Fruit fly (Drosophila melanogaster) whole organism, embryonic: ENCODE measurements around the gene awd.

ENCODE experiments used
- Aef1 ChIP-seq: fragments of 200-800 bp; sonication (Bioruptor generic); IDR thresholded peaks from 3 replicates; pipeline ENCODE4 v1.3.6; 2022; ENCODE audit warnings: missing biosample characterization, missing genetic modification characterization
- BEAF-32 ChIP-seq: fragments of 200-800 bp; sonication (Bioruptor generic); optimal IDR thresholded peaks from 3 replicates; lab custom pipeline; 2017; ENCODE audit warnings: missing biosample characterization, missing genetic modification characterization, mild to moderate bottlenecking, moderate library complexity, missing genetic modification reagents
- CG11093 ChIP-seq: fragments of 200-800 bp; sonication (Bioruptor generic); IDR thresholded peaks from 3 replicates; pipeline ENCODE4 v1.3.6; 2022; ENCODE audit warnings: missing biosample characterization, missing genetic modification characterization
- CG11696 ChIP-seq: fragments of 200-800 bp; sonication (Bioruptor generic); IDR thresholded peaks from 2 replicates; pipeline ENCODE4 v1.3.6; 2022; ENCODE audit warnings: missing biosample characterization, missing genetic modification characterization
- CG12104 ChIP-seq: fragments of 200-800 bp; sonication (Bioruptor generic); optimal IDR thresholded peaks from 3 replicates; lab custom pipeline; 2016; ENCODE audit warnings: missing biosample characterization, missing genetic modification characterization
- CG12299 ChIP-seq: fragments of 200-800 bp; sonication (Bioruptor generic); optimal IDR thresholded peaks from 2 replicates; lab custom pipeline; 2018; ENCODE audit warnings: missing biosample characterization, mild to moderate bottlenecking, missing genetic modification characterization
- CG12769 ChIP-seq: fragments of 200-800 bp; sonication (Bioruptor generic); optimal IDR thresholded peaks from 2 replicates; lab custom pipeline; 2019; ENCODE audit warnings: missing biosample characterization, mild to moderate bottlenecking, missing genetic modification characterization, moderate library complexity
- CG14667 ChIP-seq: fragments of 200-800 bp; sonication (Bioruptor generic); IDR thresholded peaks from 2 replicates; pipeline ENCODE4 v1.3.6; 2022; ENCODE audit warnings: missing biosample characterization, missing genetic modification characterization
- CG15011 ChIP-seq: fragments of 200-800 bp; sonication (Bioruptor generic); optimal IDR thresholded peaks from 3 replicates; lab custom pipeline; 2018; ENCODE audit warnings: missing biosample characterization, mild to moderate bottlenecking, missing genetic modification characterization
- CG15073 ChIP-seq: fragments of 200-800 bp; sonication (Bioruptor generic); optimal IDR thresholded peaks from 2 replicates; lab custom pipeline; 2016; ENCODE audit warnings: missing biosample characterization, missing genetic modification characterization
- CG15479 ChIP-seq: fragments of 200-800 bp; sonication (Bioruptor generic); optimal IDR thresholded peaks from 3 replicates; lab custom pipeline; 2019; ENCODE audit warnings: missing biosample characterization, mild to moderate bottlenecking, missing genetic modification characterization, moderate library complexity
- CG15696 ChIP-seq: fragments of 200-800 bp; sonication (Bioruptor generic); optimal IDR thresholded peaks from 2 replicates; lab custom pipeline; 2019; ENCODE audit warnings: missing biosample characterization, mild to moderate bottlenecking, missing genetic modification characterization, moderate library complexity
- CG17328 ChIP-seq: fragments of 200-800 bp; sonication (Bioruptor generic); IDR thresholded peaks from 2 replicates; pipeline ENCODE4 v1.3.6; 2022; ENCODE audit warnings: missing biosample characterization, missing genetic modification characterization
- CG1792 ChIP-seq: fragments of 200-800 bp; sonication (Bioruptor generic); optimal IDR thresholded peaks from 2 replicates; lab custom pipeline; 2016; ENCODE audit warnings: missing biosample characterization, missing genetic modification characterization
- CG2120 ChIP-seq: fragments of 200-800 bp; sonication (Bioruptor generic); optimal IDR thresholded peaks from 3 replicates; lab custom pipeline; 2016; ENCODE audit warnings: missing biosample characterization, missing genetic modification characterization
- CG2712 ChIP-seq: fragments of 200-800 bp; optimal IDR thresholded peaks from 3 replicates; lab custom pipeline; 2019; ENCODE audit warnings: missing biosample characterization, mild to moderate bottlenecking, missing genetic modification characterization, moderate library complexity
- CG32532 ChIP-seq: fragments of 200-800 bp; sonication (Bioruptor generic); IDR thresholded peaks from 2 replicates; pipeline ENCODE4 v1.3.6; 2022; ENCODE audit warnings: missing biosample characterization, missing genetic modification characterization
- CG3726 ChIP-seq: fragments of 200-800 bp; sonication (Bioruptor generic); IDR thresholded peaks from 3 replicates; pipeline ENCODE4, ENCODE4 v1.3.6; 2022; ENCODE audit warnings: missing biosample characterization, missing genetic modification characterization
- CG42726 ChIP-seq: fragments of 200-800 bp; sonication (Bioruptor generic); IDR thresholded peaks from 2 replicates; pipeline ENCODE4 v1.3.6; 2022; ENCODE audit warnings: missing biosample characterization, missing genetic modification characterization; ENCODE audit not compliant: partially characterized antibody
- CG4404 ChIP-seq: fragments of 200-800 bp; sonication (Bioruptor generic); IDR thresholded peaks from 2 replicates; pipeline ENCODE4 v1.3.6; 2022; ENCODE audit warnings: missing biosample characterization, missing genetic modification characterization
- CG4424 ChIP-seq: fragments of 200-800 bp; sonication (Bioruptor generic); optimal IDR thresholded peaks from 3 replicates; lab custom pipeline; 2016; ENCODE audit warnings: missing biosample characterization, missing genetic modification characterization
- CG5245 ChIP-seq: fragments of 200-800 bp; sonication (Bioruptor generic); optimal IDR thresholded peaks from 3 replicates; lab custom pipeline; 2016; ENCODE audit warnings: missing biosample characterization, missing genetic modification characterization
- CG6765 ChIP-seq: fragments of 200-800 bp; sonication (Bioruptor generic); optimal IDR thresholded peaks from 3 replicates; lab custom pipeline; 2017; ENCODE audit warnings: missing biosample characterization, mild to moderate bottlenecking, missing genetic modification characterization
- CG6813 ChIP-seq: fragments of 200-800 bp; sonication (Bioruptor generic); optimal IDR thresholded peaks from 2 replicates; lab custom pipeline; 2017; ENCODE audit warnings: missing biosample characterization, missing genetic modification characterization, mild to moderate bottlenecking, moderate library complexity, missing genetic modification reagents
- CG7271 ChIP-seq: fragments of 200-800 bp; sonication (Bioruptor generic); optimal IDR thresholded peaks from 2 replicates; lab custom pipeline; 2018; ENCODE audit warnings: missing biosample characterization, mild to moderate bottlenecking, missing genetic modification characterization, moderate library complexity
- CG7357 ChIP-seq: fragments of 200-800 bp; sonication (Bioruptor generic); IDR thresholded peaks from 3 replicates; pipeline ENCODE4 v1.3.6; 2022; ENCODE audit warnings: missing biosample characterization, missing genetic modification characterization
- CG8924 ChIP-seq: fragments of 200-800 bp; optimal IDR thresholded peaks from 3 replicates; lab custom pipeline; 2019; ENCODE audit warnings: missing biosample characterization, mild to moderate bottlenecking, missing genetic modification characterization, moderate library complexity
- CTCF ChIP-seq: fragments of 200-800 bp; sonication (Bioruptor generic); optimal IDR thresholded peaks from 2 replicates; lab custom pipeline; 2017; ENCODE audit warnings: missing biosample characterization, mild to moderate bottlenecking, missing genetic modification characterization, moderate library complexity
- Drgx ChIP-seq: fragments of 200-800 bp; sonication (Bioruptor generic); IDR thresholded peaks from 2 replicates; pipeline ENCODE4 v1.3.6; 2022; ENCODE audit warnings: missing biosample characterization, missing genetic modification characterization
- Fer1 ChIP-seq: fragments of 200-800 bp; sonication (Bioruptor generic); optimal IDR thresholded peaks from 2 replicates; lab custom pipeline; 2017; ENCODE audit warnings: missing biosample characterization, mild to moderate bottlenecking, missing genetic modification characterization
- HLHmδ ChIP-seq: fragments of 200-800 bp; sonication (Bioruptor generic); optimal IDR thresholded peaks from 2 replicates; lab custom pipeline; 2018; ENCODE audit warnings: missing biosample characterization, mild to moderate bottlenecking, missing genetic modification characterization, moderate library complexity
- Mes4 ChIP-seq: fragments of 200-800 bp; sonication (Bioruptor generic); optimal IDR thresholded peaks from 2 replicates; lab custom pipeline; 2016; ENCODE audit warnings: missing biosample characterization, missing genetic modification characterization
- Nf-YC ChIP-seq: fragments of 200-800 bp; optimal IDR thresholded peaks from 3 replicates; lab custom pipeline; 2019; ENCODE audit warnings: missing biosample characterization, mild to moderate bottlenecking, missing genetic modification characterization, moderate library complexity
- Rfx ChIP-seq: fragments of 200-800 bp; sonication (Bioruptor generic); IDR thresholded peaks from 2 replicates; pipeline ENCODE4 v1.3.6; 2022; ENCODE audit warnings: missing biosample characterization, missing genetic modification characterization
- Sry-δ ChIP-seq: fragments of 200-800 bp; sonication (Bioruptor generic); optimal IDR thresholded peaks from 2 replicates; lab custom pipeline; 2016; ENCODE audit warnings: missing biosample characterization, missing genetic modification characterization
- Ssrp ChIP-seq: fragments of 200-800 bp; sonication (Bioruptor generic); optimal IDR thresholded peaks from 2 replicates; lab custom pipeline; 2018; ENCODE audit warnings: missing biosample characterization, mild to moderate bottlenecking, missing genetic modification characterization, moderate library complexity
- al ChIP-seq: fragments of 200-800 bp; sonication (Bioruptor generic); IDR thresholded peaks from 2 replicates; pipeline ENCODE4 v1.3.6; 2022; ENCODE audit warnings: missing biosample characterization, missing genetic modification characterization
- amos ChIP-seq: fragments of 200-800 bp; sonication (Bioruptor generic); IDR thresholded peaks from 2 replicates; pipeline ENCODE4 v1.3.6; 2022; ENCODE audit warnings: missing biosample characterization, missing genetic modification characterization; ENCODE audit not compliant: partially characterized antibody
- cato ChIP-seq: fragments of 200-800 bp; sonication (Bioruptor generic); optimal IDR thresholded peaks from 2 replicates; lab custom pipeline; 2016; ENCODE audit warnings: missing biosample characterization, missing genetic modification characterization, borderline replicate concordance
- eve ChIP-seq, 2 experiments: fragments of >200 bp; optimal IDR thresholded peaks; 2 replicates each; lab custom pipeline; 2017; ENCODE audit warnings: missing biosample characterization in 2 of 2, missing genetic modification characterization in 2 of 2
- exex ChIP-seq: fragments of 200-800 bp; sonication (Bioruptor generic); optimal IDR thresholded peaks from 4 replicates; lab custom pipeline; 2018; ENCODE audit warnings: missing biosample characterization, mild to moderate bottlenecking, missing genetic modification characterization, moderate library complexity
- fd102C ChIP-seq: fragments of 200-800 bp; sonication (Bioruptor generic); optimal IDR thresholded peaks from 2 replicates; lab custom pipeline; 2018; ENCODE audit warnings: missing biosample characterization, mild to moderate bottlenecking, missing genetic modification characterization, moderate library complexity
- gsb ChIP-seq: fragments of 200-800 bp; sonication (Bioruptor generic); IDR thresholded peaks from 2 replicates; pipeline ENCODE4 v1.3.6; 2022; ENCODE audit warnings: missing biosample characterization, missing genetic modification characterization
- inv ChIP-seq: fragments of 200-800 bp; sonication (Bioruptor generic); IDR thresholded peaks from 2 replicates; pipeline ENCODE4 v1.3.6; 2022; ENCODE audit warnings: missing biosample characterization, missing genetic modification characterization; ENCODE audit not compliant: partially characterized antibody
- kah ChIP-seq: fragments of 200-800 bp; sonication (Bioruptor generic); optimal IDR thresholded peaks from 2 replicates; lab custom pipeline; 2018; ENCODE audit warnings: missing biosample characterization, mild to moderate bottlenecking, missing genetic modification characterization
- kay ChIP-seq: fragments of 200-800 bp; sonication (Bioruptor generic); optimal IDR thresholded peaks from 2 replicates; lab custom pipeline; 2016; ENCODE audit warnings: missing biosample characterization, missing genetic modification characterization
- kni ChIP-seq: fragments of 200-800 bp; sonication (Bioruptor generic); optimal IDR thresholded peaks from 3 replicates; lab custom pipeline; 2017; ENCODE audit warnings: mild to moderate bottlenecking, missing biosample characterization, missing genetic modification reagents, missing genetic modification characterization
- lilli ChIP-seq: fragments of 200-800 bp; sonication (Bioruptor generic); optimal IDR thresholded peaks from 3 replicates; lab custom pipeline; 2016; ENCODE audit warnings: missing biosample characterization, missing genetic modification characterization
- repo ChIP-seq: fragments of 200-800 bp; sonication (Bioruptor generic); optimal IDR thresholded peaks from 2 replicates; lab custom pipeline; 2016; ENCODE audit warnings: missing biosample characterization, missing genetic modification characterization
- sens-2 ChIP-seq: fragments of 200-800 bp; sonication (Bioruptor generic); IDR thresholded peaks from 2 replicates; pipeline ENCODE4 v1.3.6; 2022; ENCODE audit warnings: missing biosample characterization, missing genetic modification characterization
- ssp ChIP-seq: fragments of 200-800 bp; sonication (Bioruptor generic); IDR thresholded peaks from 2 replicates; pipeline ENCODE4 v1.3.6; 2022; ENCODE audit warnings: missing biosample characterization, missing genetic modification characterization
- vfl ChIP-seq: fragments of 200-800 bp; sonication (Bioruptor generic); optimal IDR thresholded peaks from 2 replicates; lab custom pipeline; 2016; ENCODE audit warnings: missing biosample characterization, missing genetic modification characterization

Gene awd

DNA sequence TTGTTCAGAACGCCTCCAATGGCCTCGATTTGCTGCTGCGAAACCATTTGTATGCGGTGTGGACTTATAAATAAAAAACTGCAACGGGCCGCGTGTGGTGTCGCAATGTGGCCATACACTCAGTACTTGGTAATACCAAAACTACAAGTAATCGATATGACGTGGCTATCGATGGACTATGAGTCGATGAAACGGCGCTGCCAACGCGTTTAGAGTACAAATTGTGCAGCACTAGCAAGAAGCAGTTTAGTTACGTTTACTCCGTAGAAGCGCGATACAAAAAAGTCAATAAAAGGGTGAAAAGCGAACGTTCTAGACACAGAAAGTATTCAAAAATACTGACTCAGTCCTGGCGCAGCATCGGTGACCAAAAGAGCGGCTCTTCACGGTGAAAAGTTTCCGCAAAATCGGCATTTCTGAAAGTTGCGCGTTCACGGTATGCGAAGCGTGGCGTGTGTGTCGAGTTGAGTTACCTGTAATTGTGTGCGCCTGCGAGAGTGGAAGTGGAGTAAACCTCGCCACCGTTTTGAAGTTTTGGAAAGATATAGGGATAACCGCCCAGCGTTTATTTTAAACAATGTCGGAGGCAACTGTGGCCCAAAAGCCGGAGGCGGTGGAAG is 1.7 kb upstream of the awd start, which contains the start of the genes nero and CG1910 (continued):
- TF ChIP-seq CG11093 (GFP tag; lab: Robert Waterston, UW) (no peak), exex (no peak), CTCF (peak; percentile 39), BEAF-32 (GFP tag; lab: Kevin White, UChicago) (peak; percentile 92), inv (GFP tag; lab: Robert Waterston, UW) (no peak), Aef1 (GFP tag; lab: Robert Waterston, UW) (no peak), CG14667 (no peak), CG15479 (GFP tag; lab: Kevin White, UChicago) (peak; percentile 84), CG7357 (GFP tag; lab: Robert Waterston, UW) (0 out of 3 replicates have a peak, but pooled peaks have one; percentile 23), CG42726 (GFP tag; lab: Robert Waterston, UW) (no peak), CG11696 (GFP tag; lab: Robert Waterston, UW) (no peak), kni (GFP tag; lab: Kevin White, UChicago) (no peak), Mes4 (GFP tag; lab: Kevin White, UChicago) (no peak), lilli (GFP tag; lab: Kevin White, UChicago) (no peak), CG4404 (GFP tag; lab: Robert Waterston, UW) (no peak), HLHmδ (GFP tag; lab: Kevin White, UChicago) (no peak), al (GFP tag; lab: Robert Waterston, UW) (no peak), Nf-YC (tag; lab: Kevin White, UChicago) (no peak), kah (GFP tag; lab: Kevin White, UChicago) (no peak), ssp (GFP tag; lab: Robert Waterston, UW) (no peak), CG12299 (peak; percentile 42), CG6765 (GFP tag; lab: Kevin White, UChicago) (no peak), CG15073 (GFP tag; lab: Kevin White, UChicago) (no peak), CG2120 (GFP tag; lab: Kevin White, UChicago) (peak; percentile 6), CG5245 (GFP tag; lab: Kevin White, UChicago) (peak; percentile 10), repo (GFP tag; lab: Kevin White, UChicago) (no peak), Sry-δ (peak; percentile 86), Ssrp (tag; lab: Kevin White, UChicago) (no peak), CG6813 (GFP tag; lab: Kevin White, UChicago) (no peak), CG32532 (no peak), sens-2 (GFP tag; lab: Robert Waterston, UW) (no peak), CG1792 (GFP tag; lab: Kevin White, UChicago) (no peak), vfl (peak; percentile 1), CG4424 (GFP tag; lab: Kevin White, UChicago) (no peak), gsb (GFP tag; lab: Robert Waterston, UW) (no peak), Fer1 (GFP tag; lab: Kevin White, UChicago) (no peak), CG2712 (tag; lab: Kevin White, UChicago) (peak; percentile 50), CG15696 (no peak), CG12769 (tag; lab: Kevin White, UChicago) (no peak), amos (GFP tag; lab: Robert Waterston, UW) (no peak), kay (GFP tag; lab: Kevin White, UChicago) (peak; percentile 23), fd102C (GFP tag; lab: Kevin White, UChicago) (no peak), CG7271 (tag; lab: Kevin White, UChicago) (peak; percentile 48), CG12104 (GFP tag; lab: Kevin White, UChicago) (no peak), eve (GFP tag; optimal IDR thresholded peaks at IDR 0.05; lab: Kevin White, UChicago) (no peak), Rfx (GFP tag; lab: Robert Waterston, UW) (no peak), CG8924 (no peak), Drgx (no peak), CG3726 (GFP tag; lab: Robert Waterston, UW) (no peak), CG15011 (no peak), CG17328 (no peak), cato (GFP tag; lab: Kevin White, UChicago) (no peak)
